Worm (Caenorhabditis elegans) whole organism, L4/young adult: ENCODE results near the gene AH10.2.

ENCODE experiments used
- W03F9.2 ChIP-seq: fragments of 150-350 bp; optimal IDR thresholded peaks from 2 replicates; lab custom pipeline; 2014; ENCODE audit warnings: missing biosample characterization, missing genetic modification characterization
- dao-5 ChIP-seq: sonication (generic microtip); optimal IDR thresholded peaks from 2 replicates; lab custom pipeline; 2016; ENCODE audit warnings: missing genotype, missing genetic modification characterization, moderate library complexity, missing compliant biosample characterization
- him-1 ChIP-seq: sonication (generic microtip); optimal IDR thresholded peaks from 2 replicates; lab custom pipeline; 2016; ENCODE audit warnings: missing genotype, missing genetic modification reagents, missing genetic modification characterization, missing compliant biosample characterization

- no peak for TF ChIP-seq him-1 (tag; lab: Kevin White, UChicago)
- no peak for TF ChIP-seq dao-5 (tag; lab: Kevin White, UChicago)
- TF ChIP-seq W03F9.2 (tag; lab: Kevin White, UChicago) = no peak
These were observed 20.4 kb upstream of the AH10.2 start for ce11 chrV:14136152-14136551.
